Fruit fly (Drosophila melanogaster): ENCODE results near the gene CG7362.
A peak's percentile ranks its signal among the peaks of the same experiment; 100 is the strongest.

Gene CG7362

DNA sequence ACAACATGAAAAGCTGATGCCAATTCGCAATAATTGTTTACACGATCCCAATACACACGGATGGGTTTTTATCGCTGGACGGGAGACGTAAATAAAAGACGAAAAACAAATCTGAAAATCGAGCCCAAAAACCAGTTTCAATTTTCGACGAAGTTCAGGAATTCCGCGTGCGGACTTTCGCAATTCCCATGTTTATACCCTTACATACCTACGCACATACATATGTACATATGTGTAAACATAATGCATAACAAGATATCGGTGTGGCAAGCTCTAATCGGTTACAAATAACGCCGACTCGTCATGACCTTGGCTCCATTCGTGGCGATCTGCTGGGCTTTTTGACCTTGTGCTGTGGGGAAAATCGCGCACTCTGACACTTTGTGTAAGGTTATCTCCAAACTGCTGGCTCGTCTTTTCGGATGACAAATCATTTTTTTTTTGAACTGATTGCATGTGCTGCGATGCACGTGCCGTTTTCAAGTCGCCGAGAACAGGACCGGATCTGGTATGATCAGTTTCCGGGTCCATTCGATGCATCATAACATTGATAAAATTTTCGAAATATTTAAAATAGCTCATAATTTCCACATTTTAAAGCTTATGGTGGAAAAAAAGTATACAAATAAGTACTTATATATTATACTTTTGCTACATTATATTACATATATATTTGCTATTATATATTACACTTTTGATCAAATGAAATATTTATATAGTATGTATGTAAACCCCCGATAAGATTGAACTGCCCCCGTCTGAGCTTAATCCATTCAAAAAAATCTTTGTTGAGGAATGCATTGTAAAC is 24.4 kb downstream of the CG7362 start:
- TF ChIP-seq Mio (GFP tag; optimal IDR thresholded peaks at IDR 0.05) (no peak), Myc (optimal IDR thresholded peaks at IDR 0.05) (no peak), foxo (GFP tag; optimal IDR thresholded peaks at IDR 0.05) (peak in 1 of 2 experiments; percentile 42), rgr (GFP tag; optimal IDR thresholded peaks at IDR 0.05) (no peak), psq (GFP tag; optimal IDR thresholded peaks at IDR 0.05) (peak; percentile 14), CG32264 (GFP tag; optimal IDR thresholded peaks at IDR 0.05) (no peak), pan (optimal IDR thresholded peaks at IDR 0.05) (no peak), CG9705 (GFP tag; optimal IDR thresholded peaks at IDR 0.05) (peak; percentile 36), dmrt93B (GFP tag; optimal IDR thresholded peaks at IDR 0.05) (peak; percentile 22), ey (GFP tag; optimal IDR thresholded peaks at IDR 0.05) (no peak), Sp1 (GFP tag; optimal IDR thresholded peaks at IDR 0.05) (peak; percentile 56), Hr83 (GFP tag; optimal IDR thresholded peaks at IDR 0.05; ENCODE audit: poor library complexity, severe bottlenecking) (peak; percentile 3), CrebA (GFP tag; optimal IDR thresholded peaks at IDR 0.05; ENCODE audit: borderline replicate concordance) (no peak), Hr78 (GFP tag; optimal IDR thresholded peaks at IDR 0.05) (no peak), sv (GFP tag; optimal IDR thresholded peaks at IDR 0.05) (no peak), HLH106 (tag; optimal IDR thresholded peaks at IDR 0.05) (peak; percentile 75), OdsH (GFP tag; optimal IDR thresholded peaks at IDR 0.05) (no peak), woc (GFP tag; optimal IDR thresholded peaks at IDR 0.05) (no peak)

DNA sequence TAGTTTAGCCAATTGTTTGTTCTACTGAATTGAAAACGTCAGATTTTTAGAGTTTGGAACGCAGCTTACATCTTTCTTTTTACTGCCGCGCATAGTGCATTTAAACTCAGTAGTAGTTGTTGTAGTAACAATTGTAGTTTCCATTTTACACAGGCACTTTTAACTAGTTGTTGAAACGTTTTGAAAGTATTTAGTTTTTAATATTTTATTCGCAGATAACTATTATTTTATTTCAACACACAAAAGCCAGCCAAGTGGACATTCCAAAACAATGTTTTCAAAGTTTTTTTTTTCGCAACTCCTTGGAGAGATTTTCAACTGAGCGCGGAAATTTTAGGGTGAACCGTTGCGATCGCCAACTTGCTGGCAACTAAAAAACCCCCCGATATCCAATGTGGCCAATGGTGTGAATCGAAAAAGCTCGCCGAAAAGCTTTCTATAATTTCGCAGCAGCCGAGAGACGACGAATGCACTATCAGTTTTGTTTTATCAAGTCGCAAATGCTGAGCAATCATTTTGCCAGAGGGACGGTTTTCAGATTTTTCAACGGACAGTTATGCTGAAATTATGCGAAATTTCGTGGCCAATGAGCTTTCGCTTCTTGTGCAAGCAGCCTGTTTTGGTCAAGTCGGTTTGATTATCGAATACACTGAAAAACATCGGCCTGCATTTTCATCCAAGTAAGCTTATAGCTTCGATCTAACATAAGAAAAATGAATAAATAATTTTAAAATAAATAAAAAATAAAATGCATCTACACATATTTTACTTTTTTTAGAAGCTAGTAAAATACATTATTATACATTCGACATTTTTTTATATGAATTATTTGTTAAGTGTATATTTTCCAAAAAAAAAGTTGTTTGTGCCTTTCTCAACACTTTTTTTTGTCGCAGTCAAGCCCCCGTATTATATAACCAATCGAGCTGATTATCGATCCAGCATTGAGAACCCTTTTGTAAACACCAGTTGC is 25.3 kb downstream of the CG7362 start:
- TF ChIP-seq dsf (GFP tag; optimal IDR thresholded peaks at IDR 0.05; ENCODE audit: borderline replicate concordance) (peak; percentile 14), Rel (GFP tag; optimal IDR thresholded peaks at IDR 0.05) (no peak), Rel (tag; optimal IDR thresholded peaks at IDR 0.05) (peak; percentile 94), GATAd (GFP tag; optimal IDR thresholded peaks at IDR 0.05) (no peak), Mio (GFP tag; optimal IDR thresholded peaks at IDR 0.05) (no peak), Hr78 (GFP tag; optimal IDR thresholded peaks at IDR 0.05) (no peak), Dfd (GFP tag; optimal IDR thresholded peaks at IDR 0.05) (no peak), ey (GFP tag; optimal IDR thresholded peaks at IDR 0.05) (peak; percentile 19), Hnf4 (GFP tag; optimal IDR thresholded peaks at IDR 0.05) (no peak), Dif (GFP tag; optimal IDR thresholded peaks at IDR 0.05; ENCODE audit: partially characterized antibody) (no peak), psq (GFP tag; optimal IDR thresholded peaks at IDR 0.05) (peak; percentile 71), lola (GFP tag; optimal IDR thresholded peaks at IDR 0.05) (no peak), sage (GFP tag; optimal IDR thresholded peaks at IDR 0.05) (no peak), Sp1 (GFP tag; optimal IDR thresholded peaks at IDR 0.05) (peak; percentile 37), rgr (GFP tag; optimal IDR thresholded peaks at IDR 0.05) (peak; percentile 45), HLH106 (tag; optimal IDR thresholded peaks at IDR 0.05) (peak; percentile 74), dmrt93B (GFP tag; optimal IDR thresholded peaks at IDR 0.05) (peak; percentile 57), woc (GFP tag; optimal IDR thresholded peaks at IDR 0.05) (no peak), usp (GFP tag; optimal IDR thresholded peaks at IDR 0.05) (no peak), brk (GFP tag; optimal IDR thresholded peaks at IDR 0.05) (peak; percentile 32), Myc (optimal IDR thresholded peaks at IDR 0.05) (no peak), Jra (GFP tag; optimal IDR thresholded peaks at IDR 0.05) (no peak), dl (GFP tag; optimal IDR thresholded peaks at IDR 0.05; ENCODE audit: insufficient read depth in 1 of 2, partially characterized antibody in 2 of 2) (no peak), sv (GFP tag; optimal IDR thresholded peaks at IDR 0.05) (peak; percentile 19), h (GFP tag; optimal IDR thresholded peaks at IDR 0.05) (peak; percentile 58), jim (GFP tag; optimal IDR thresholded peaks at IDR 0.05) (no peak), pan (optimal IDR thresholded peaks at IDR 0.05) (no peak), CrebA (GFP tag; optimal IDR thresholded peaks at IDR 0.05; ENCODE audit: borderline replicate concordance) (no peak), fru (GFP tag; optimal IDR thresholded peaks at IDR 0.05) (peak; percentile 61), OdsH (GFP tag; optimal IDR thresholded peaks at IDR 0.05) (peak; percentile 57), Abd-B (GFP tag; optimal IDR thresholded peaks at IDR 0.05) (no peak), Vsx2 (GFP tag; optimal IDR thresholded peaks at IDR 0.05; ENCODE audit: partially characterized antibody) (no peak), br (GFP tag; optimal IDR thresholded peaks at IDR 0.05) (no peak), CG9705 (GFP tag; optimal IDR thresholded peaks at IDR 0.05) (no peak), foxo (GFP tag; optimal IDR thresholded peaks at IDR 0.05) (peak in 1 of 2 experiments; percentile 69), tai (GFP tag; optimal IDR thresholded peaks at IDR 0.05) (no peak), Hr83 (GFP tag; optimal IDR thresholded peaks at IDR 0.05; ENCODE audit: poor library complexity, severe bottlenecking) (no peak), N (GFP tag; optimal IDR thresholded peaks at IDR 0.05) (no peak), CG32264 (GFP tag; optimal IDR thresholded peaks at IDR 0.05) (no peak)

All from whole organism, wandering third instar larva.